Worm (Caenorhabditis elegans) whole organism, early embryonic: ENCODE results near the gene F07C6.3.

Source experiments
- B0310.2 ChIP-seq: sonication (generic microtip); optimal IDR thresholded peaks from 2 replicates; lab custom pipeline; 2016; ENCODE audit warnings: mild to moderate bottlenecking, missing genetic modification characterization, missing compliant biosample characterization
- F13C5.2 ChIP-seq: sonication (generic microtip); optimal IDR thresholded peaks from 2 replicates; lab custom pipeline; 2017; ENCODE audit warnings: mild to moderate bottlenecking, missing genetic modification characterization, inconsistent platforms, missing compliant biosample characterization
- ama-1 ChIP-seq: fragments of 150-350 bp; optimal IDR thresholded peaks from 2 replicates; lab custom pipeline; 2014
- ceh-13 ChIP-seq: fragments of 200-800 bp; sonication (Bioruptor generic); optimal IDR thresholded peaks from 2 replicates; lab custom pipeline; 2018; ENCODE audit warnings: mild to moderate bottlenecking, missing genetic modification characterization, missing compliant biosample characterization
- ceh-36 ChIP-seq: sonication (generic microtip); optimal IDR thresholded peaks from 2 replicates; lab custom pipeline; 2016; ENCODE audit warnings: missing genetic modification characterization, inconsistent platforms, missing compliant biosample characterization
- flt-1 ChIP-seq: fragments of 200-800 bp; sonication (Bioruptor generic); IDR thresholded peaks from 2 replicates; pipeline ENCODE4 v1.3.6; 2022; ENCODE audit warnings: missing genetic modification characterization, missing compliant biosample characterization
- hmg-4 ChIP-seq: fragments of 200-800 bp; sonication (Bioruptor generic); optimal IDR thresholded peaks from 2 replicates; lab custom pipeline; 2018; ENCODE audit warnings: mild to moderate bottlenecking, missing genetic modification characterization, missing compliant biosample characterization
- hnd-1 ChIP-seq: sonication (generic microtip); optimal IDR thresholded peaks from 2 replicates; lab custom pipeline; 2016; ENCODE audit warnings: missing genetic modification characterization, missing compliant biosample characterization
- scrt-1 ChIP-seq: fragments of 200-800 bp; sonication (Bioruptor generic); IDR thresholded peaks from 2 replicates; pipeline ENCODE4 v1.3.6; 2022; ENCODE audit warnings: missing genetic modification characterization, missing compliant biosample characterization

ce11 chrIV:12771414-12771813 lies 17.6 kb upstream of the F07C6.3 start:
- no peak for TF ChIP-seq ceh-36
- TF ChIP-seq ceh-13 (GFP tag; lab: Kevin White, UChicago) = no peak
- TF ChIP-seq flt-1 = no peak
- no peak for TF ChIP-seq F13C5.2 (tag; lab: Kevin White, UChicago)
- TF ChIP-seq scrt-1 = no peak
- TF ChIP-seq ama-1 = no peak
- TF ChIP-seq hmg-4 (GFP tag; lab: Kevin White, UChicago) = no peak
- TF ChIP-seq hnd-1 (tag; lab: Kevin White, UChicago) = no peak
- no peak for TF ChIP-seq B0310.2 (tag; lab: Kevin White, UChicago)
